Fruit fly (Drosophila melanogaster): Measurements from ENCODE around the gene CG32148.

Gene CG32148

dm6 chr3L:15013296-15013695 lies 10.0 kb upstream of the CG32148 start:
- TF ChIP-seq foxo (GFP tag; optimal IDR thresholded peaks at IDR 0.05) (peak in 1 of 2 experiments; percentile 23), Dfd (GFP tag; optimal IDR thresholded peaks at IDR 0.05) (no peak), CG9705 (GFP tag; optimal IDR thresholded peaks at IDR 0.05) (no peak), HLH106 (tag; optimal IDR thresholded peaks at IDR 0.05) (peak; percentile 30)

- TF ChIP-seq brk (GFP tag; optimal IDR thresholded peaks at IDR 0.05) (peak; percentile 87), Hr78 (GFP tag; optimal IDR thresholded peaks at IDR 0.05) (no peak), sv (GFP tag; optimal IDR thresholded peaks at IDR 0.05) (peak; percentile 73), Hr83 (GFP tag; optimal IDR thresholded peaks at IDR 0.05; ENCODE audit: poor library complexity, severe bottlenecking) (peak; percentile 55), sage (GFP tag; optimal IDR thresholded peaks at IDR 0.05) (peak; percentile 71), foxo (GFP tag; optimal IDR thresholded peaks at IDR 0.05) (peak in 1 of 2 experiments; percentile 74), dmrt93B (GFP tag; optimal IDR thresholded peaks at IDR 0.05) (no peak), Rel (GFP tag; optimal IDR thresholded peaks at IDR 0.05) (peak; percentile 5), Rel (tag; optimal IDR thresholded peaks at IDR 0.05) (no peak), Mio (GFP tag; optimal IDR thresholded peaks at IDR 0.05) (no peak), br (GFP tag; optimal IDR thresholded peaks at IDR 0.05) (peak; percentile 44), Abd-B (GFP tag; optimal IDR thresholded peaks at IDR 0.05) (no peak), lola (GFP tag; optimal IDR thresholded peaks at IDR 0.05) (no peak), Sp1 (GFP tag; optimal IDR thresholded peaks at IDR 0.05) (peak; percentile 67), ey (GFP tag; optimal IDR thresholded peaks at IDR 0.05) (peak; percentile 51), Dfd (GFP tag; optimal IDR thresholded peaks at IDR 0.05) (peak; percentile 20), OdsH (GFP tag; optimal IDR thresholded peaks at IDR 0.05) (peak; percentile 75), N (GFP tag; optimal IDR thresholded peaks at IDR 0.05) (no peak), jim (GFP tag; optimal IDR thresholded peaks at IDR 0.05) (no peak), GATAd (GFP tag; optimal IDR thresholded peaks at IDR 0.05) (no peak), Vsx2 (GFP tag; optimal IDR thresholded peaks at IDR 0.05; ENCODE audit: partially characterized antibody) (no peak), Dif (GFP tag; optimal IDR thresholded peaks at IDR 0.05; ENCODE audit: partially characterized antibody) (no peak), fru (GFP tag; optimal IDR thresholded peaks at IDR 0.05) (peak; percentile 65), CG32264 (GFP tag; optimal IDR thresholded peaks at IDR 0.05) (peak; percentile 12), dsf (GFP tag; optimal IDR thresholded peaks at IDR 0.05; ENCODE audit: borderline replicate concordance) (peak; percentile 21), psq (GFP tag; optimal IDR thresholded peaks at IDR 0.05) (peak; percentile 43), Hnf4 (GFP tag; optimal IDR thresholded peaks at IDR 0.05) (peak; percentile 42), CG9705 (GFP tag; optimal IDR thresholded peaks at IDR 0.05) (peak; percentile 26), woc (GFP tag; optimal IDR thresholded peaks at IDR 0.05) (no peak), h (GFP tag; optimal IDR thresholded peaks at IDR 0.05) (peak; percentile 80), Jra (GFP tag; optimal IDR thresholded peaks at IDR 0.05) (peak; percentile 12), Myc (optimal IDR thresholded peaks at IDR 0.05) (peak; percentile 78), pan (optimal IDR thresholded peaks at IDR 0.05) (no peak), tai (GFP tag; optimal IDR thresholded peaks at IDR 0.05) (no peak), HLH106 (tag; optimal IDR thresholded peaks at IDR 0.05) (peak; percentile 55), usp (GFP tag; optimal IDR thresholded peaks at IDR 0.05) (no peak), rgr (GFP tag; optimal IDR thresholded peaks at IDR 0.05) (peak; percentile 83), CrebA (GFP tag; optimal IDR thresholded peaks at IDR 0.05; ENCODE audit: borderline replicate concordance) (peak; percentile 1), dl (GFP tag; optimal IDR thresholded peaks at IDR 0.05; ENCODE audit: insufficient read depth in 1 of 2, partially characterized antibody in 2 of 2) (no peak)
These were observed 9.2 kb upstream of the CG32148 start, which contains the start of gene Reck for dm6 chr3L:15013957-15014692. Gene Reck (minus strand): TSS chr3L:15014062.

Measured in whole organism, wandering third instar larva.